Fruit fly (Drosophila melanogaster): ENCODE measurements around the gene CG6770.

The CG6770 gene

dm6 chr2L:12038177-12038581 lies 7.7 kb downstream of the CG6770 start, which contains the start of gene Tom70 (continued):
- TF ChIP-seq Rx (GFP tag; IDR thresholded peaks at IDR 0.05): no peak
- no peak for TF ChIP-seq tup (GFP tag; optimal IDR thresholded peaks at IDR 0.05)
- no peak for TF ChIP-seq her (GFP tag; optimal IDR thresholded peaks at IDR 0.05)
- TF ChIP-seq CG4424 (GFP tag; optimal IDR thresholded peaks at IDR 0.05): no peak
- TF ChIP-seq pzg (GFP tag; optimal IDR thresholded peaks at IDR 0.05): peak; percentile 63
- TF ChIP-seq CG10565 (GFP tag; optimal IDR thresholded peaks at IDR 0.05): no peak
- peak; percentile 62 for TF ChIP-seq stwl (tag; optimal IDR thresholded peaks at IDR 0.05)
- no peak for TF ChIP-seq zen (tag; optimal IDR thresholded peaks at IDR 0.05)
- peak; percentile 8 for TF ChIP-seq Max (GFP tag; optimal IDR thresholded peaks at IDR 0.05)
- no peak for TF ChIP-seq CG17359 (tag; optimal IDR thresholded peaks at IDR 0.05)
- TF ChIP-seq CG8290 (GFP tag; optimal IDR thresholded peaks at IDR 0.05): no peak
- TF ChIP-seq CG8290 (tag; optimal IDR thresholded peaks at IDR 0.05): no peak
- peak; percentile 54; the same call in 1 of the 3 replicates for TF ChIP-seq HLH4C (GFP tag; IDR thresholded peaks at IDR 0.05; ENCODE audit: partially characterized antibody)
- TF ChIP-seq TFAM (GFP tag; optimal IDR thresholded peaks at IDR 0.05): no peak
- no peak for TF ChIP-seq CG10366 (GFP tag; IDR thresholded peaks at IDR 0.05)
- TF ChIP-seq hbn (GFP tag; IDR thresholded peaks at IDR 0.05; ENCODE audit: partially characterized antibody): no peak; the same call in 1 of the 2 replicates
- TF ChIP-seq HmgZ (tag; optimal IDR thresholded peaks at IDR 0.05): peak; percentile 19
- TF ChIP-seq phol (tag; optimal IDR thresholded peaks at IDR 0.05): peak; percentile 3
- TF ChIP-seq sim (GFP tag; IDR thresholded peaks at IDR 0.05): no peak
- no peak for TF ChIP-seq CG3726 (GFP tag; IDR thresholded peaks at IDR 0.05)
- no peak for TF ChIP-seq CG11696 (GFP tag; IDR thresholded peaks at IDR 0.05)
- peak; percentile 79 for TF ChIP-seq MESR4 (GFP tag; optimal IDR thresholded peaks at IDR 0.05)
- peak; percentile 52 for TF ChIP-seq Sry-β (GFP tag; optimal IDR thresholded peaks at IDR 0.05)
- peak; percentile 88 for TF ChIP-seq sug (tag; optimal IDR thresholded peaks at IDR 0.05)
- TF ChIP-seq Taf1 (GFP tag; IDR thresholded peaks at IDR 0.05): no peak
- TF ChIP-seq MBD-R2 (GFP tag; IDR thresholded peaks at IDR 0.05): peak; percentile 76
- peak; percentile 75; the same call in 1 of the 3 replicates for TF ChIP-seq CG34422 (GFP tag; IDR thresholded peaks at IDR 0.05)
- peak; percentile 51 for TF ChIP-seq CG16813 (GFP tag; IDR thresholded peaks at IDR 0.05; ENCODE audit: partially characterized antibody)
- no peak for TF ChIP-seq nmo (GFP tag; optimal IDR thresholded peaks at IDR 0.05)
- no peak for TF ChIP-seq corto (GFP tag; optimal IDR thresholded peaks at IDR 0.05)
- no peak for TF ChIP-seq BtbVII (GFP tag; optimal IDR thresholded peaks at IDR 0.05)
- TF ChIP-seq fd102C (GFP tag; optimal IDR thresholded peaks at IDR 0.05): no peak
- TF ChIP-seq Ada2b (GFP tag; IDR thresholded peaks at IDR 0.05): no peak
- peak; percentile 16 for TF ChIP-seq CG14710 (tag; optimal IDR thresholded peaks at IDR 0.05)
- TF ChIP-seq dm (GFP tag; optimal IDR thresholded peaks at IDR 0.05): peak; percentile 56
- TF ChIP-seq onecut (GFP tag; IDR thresholded peaks at IDR 0.05): peak; percentile 87
- no peak for TF ChIP-seq wek (GFP tag; optimal IDR thresholded peaks at IDR 0.05)
- no peak for TF ChIP-seq CG15073 (GFP tag; optimal IDR thresholded peaks at IDR 0.05)
- 0 out of 2 replicates have a peak, but pooled peaks have one; percentile 10 for TF ChIP-seq crol (GFP tag; IDR thresholded peaks at IDR 0.05)
- TF ChIP-seq CG31441 (GFP tag; IDR thresholded peaks at IDR 0.05): no peak
- peak; percentile 54; the same call in 1 of the 2 replicates for TF ChIP-seq amos (GFP tag; IDR thresholded peaks at IDR 0.05; ENCODE audit: partially characterized antibody)
- peak; percentile 67 for TF ChIP-seq CG34224 (GFP tag; IDR thresholded peaks at IDR 0.05; ENCODE audit: partially characterized antibody)
- TF ChIP-seq CG13624 (GFP tag; optimal IDR thresholded peaks at IDR 0.05): peak; percentile 16
- TF ChIP-seq CG4617 (GFP tag; optimal IDR thresholded peaks at IDR 0.05; ENCODE audit: borderline replicate concordance): peak; percentile 57
- no peak for TF ChIP-seq CG13296 (GFP tag; optimal IDR thresholded peaks at IDR 0.05)
- no peak for TF ChIP-seq CG7963 (GFP tag; IDR thresholded peaks at IDR 0.05; ENCODE audit: partially characterized antibody)
- peak; percentile 3 for TF ChIP-seq gfzf (GFP tag; optimal IDR thresholded peaks at IDR 0.05)
- TF ChIP-seq CG6765 (GFP tag; optimal IDR thresholded peaks at IDR 0.05): no peak
- no peak for TF ChIP-seq lmd (GFP tag; IDR thresholded peaks at IDR 0.05)
- TF ChIP-seq CG30020 (tag; optimal IDR thresholded peaks at IDR 0.05): peak; percentile 5
